Worm (Caenorhabditis elegans) whole organism, young adult: Measurements from ENCODE around the gene C25E10.4.

Source experiments
- F10E7.11 ChIP-seq: sonication (generic microtip); optimal IDR thresholded peaks from 2 replicates; lab custom pipeline; 2017; ENCODE audit warnings: mild to moderate bottlenecking, missing genetic modification characterization, moderate library complexity, missing compliant biosample characterization
- F22D6.2 ChIP-seq: sonication (generic microtip); optimal IDR thresholded peaks from 2 replicates; lab custom pipeline; 2016; ENCODE audit warnings: mild to moderate bottlenecking, missing genetic modification characterization, missing compliant biosample characterization
- F23B12.7 ChIP-seq: sonication (generic microtip); optimal IDR thresholded peaks from 2 replicates; lab custom pipeline; 2017; ENCODE audit warnings: missing genetic modification characterization, mild to moderate bottlenecking, missing compliant biosample characterization, antibody characterized with exemption, moderate library complexity; ENCODE audit not compliant: insufficient read depth
- F37B4.10 ChIP-seq: fragments of 200-800 bp; sonication (Bioruptor generic); IDR thresholded peaks from 2 replicates; pipeline ENCODE4 v1.3.6; 2022; ENCODE audit warnings: missing genetic modification characterization, missing compliant biosample characterization
- F39B2.1 ChIP-seq: fragments of 200-800 bp; sonication (Bioruptor generic); IDR thresholded peaks from 2 replicates; pipeline ENCODE4 v1.3.6; 2022; ENCODE audit warnings: missing genetic modification reagents, missing genetic modification characterization, missing compliant biosample characterization
- Y53F4B.3 ChIP-seq: fragments of 200-800 bp; sonication (Bioruptor generic); IDR thresholded peaks from 2 replicates; pipeline ENCODE4 v1.3.6; 2022; ENCODE audit warnings: missing genetic modification reagents, missing genetic modification characterization, missing compliant biosample characterization
- ZK185.1 ChIP-seq: sonication (generic microtip); optimal IDR thresholded peaks from 2 replicates; lab custom pipeline; 2016; ENCODE audit warnings: mild to moderate bottlenecking, missing genetic modification characterization, missing compliant biosample characterization; ENCODE audit not compliant: poor library complexity, severe bottlenecking
- akir-1 ChIP-seq: fragments of 200-800 bp; sonication (Bioruptor generic); optimal IDR thresholded peaks from 2 replicates; lab custom pipeline; 2018; ENCODE audit warnings: mild to moderate bottlenecking, missing genetic modification characterization, moderate library complexity, missing compliant biosample characterization
- athp-1 ChIP-seq: sonication (generic microtip); optimal IDR thresholded peaks from 2 replicates; lab custom pipeline; 2017; ENCODE audit warnings: mild to moderate bottlenecking, missing genetic modification characterization, missing compliant biosample characterization
- bed-1 ChIP-seq: fragments of 200-800 bp; sonication (Bioruptor generic); IDR thresholded peaks from 2 replicates; pipeline ENCODE4 v1.3.6; 2022; ENCODE audit warnings: missing genetic modification reagents, missing genetic modification characterization, missing compliant biosample characterization
- cebp-1 ChIP-seq, 2 experiments: fragments of 200-800 bp in 1 of 2; sonication (Bioruptor generic) in 1 of 2; sonication (generic microtip) in 1 of 2; IDR thresholded peaks in 1 of 2; optimal IDR thresholded peaks in 1 of 2; 2 replicates each; pipeline versions ENCODE4 v1.3.6 to Lab custom; 2017 to 2022; ENCODE audit warnings: missing compliant biosample characterization in 2 of 2, missing genetic modification characterization in 2 of 2, mild to moderate bottlenecking in 1 of 2, missing genetic modification reagents in 1 of 2, moderate library complexity in 1 of 2
- dox-1 ChIP-seq: fragments of 200-800 bp; sonication (Bioruptor generic); IDR thresholded peaks from 2 replicates; pipeline ENCODE4 v1.3.6; 2022; ENCODE audit warnings: missing genetic modification reagents, missing genetic modification characterization, missing compliant biosample characterization
- dpff-1 ChIP-seq: sonication (generic microtip); optimal IDR thresholded peaks from 2 replicates; lab custom pipeline; 2017; ENCODE audit warnings: mild to moderate bottlenecking, missing genetic modification characterization, missing compliant biosample characterization
- efl-1 ChIP-seq: fragments of 150-350 bp; optimal IDR thresholded peaks from 2 replicates; lab custom pipeline; 2014; ENCODE audit warnings: missing biosample characterization, missing genetic modification reagents, missing genetic modification characterization
- ets-4 ChIP-seq: fragments of 200-800 bp; sonication (Bioruptor generic); optimal IDR thresholded peaks from 2 replicates; lab custom pipeline; 2018; ENCODE audit warnings: mild to moderate bottlenecking, missing genetic modification characterization, missing compliant biosample characterization
- hmg-1.2 ChIP-seq: fragments of 200-800 bp; sonication (Bioruptor generic); IDR thresholded peaks from 2 replicates; pipeline ENCODE4 v1.3.6; 2022; ENCODE audit warnings: missing genetic modification reagents, missing genetic modification characterization, missing compliant biosample characterization
- madf-3 ChIP-seq: fragments of 200-800 bp; sonication (Bioruptor generic); IDR thresholded peaks from 2 replicates; pipeline ENCODE4 v1.3.6; 2022; ENCODE audit warnings: missing genetic modification reagents, missing genetic modification characterization, missing compliant biosample characterization
- madf-6 ChIP-seq: fragments of 200-800 bp; sonication (Bioruptor generic); IDR thresholded peaks from 2 replicates; pipeline ENCODE4 v1.3.6; 2022; ENCODE audit warnings: missing genetic modification reagents, missing genetic modification characterization, missing compliant biosample characterization
- madf-8 ChIP-seq: fragments of 200-800 bp; sonication (Bioruptor generic); conservative IDR thresholded peaks from 2 replicates; pipeline ENCODE4 v1.3.6; 2022; ENCODE audit warnings: missing genetic modification reagents, missing genetic modification characterization, missing compliant biosample characterization
- nfya-2 ChIP-seq: fragments of 200-800 bp; sonication (Bioruptor generic); IDR thresholded peaks from 2 replicates; pipeline ENCODE4 v1.3.6; 2022; ENCODE audit warnings: missing genetic modification reagents, missing genetic modification characterization, missing compliant biosample characterization
- nhr-179 ChIP-seq: sonication (generic microtip); optimal IDR thresholded peaks from 2 replicates; lab custom pipeline; 2016; ENCODE audit warnings: mild to moderate bottlenecking, missing genetic modification characterization, missing compliant biosample characterization
- nhr-80 ChIP-seq: sonication (generic microtip); optimal IDR thresholded peaks from 2 replicates; lab custom pipeline; 2016; ENCODE audit warnings: missing genetic modification characterization, missing compliant biosample characterization
- pha-4 ChIP-seq: fragments of 150-350 bp; sonication (generic microtip); optimal IDR thresholded peaks from 2 replicates; lab custom pipeline; 2014; ENCODE audit warnings: missing biosample characterization, missing genetic modification reagents, missing genetic modification characterization
- snpc-4 ChIP-seq, 5 experiments: fragments of 150-350 bp in 1 of 5; sonication (generic microtip) in 4 of 5; optimal IDR thresholded peaks; 2 replicates each; lab custom pipeline; 2014 to 2018; ENCODE audit warnings: missing genetic modification characterization in 5 of 5, missing biosample characterization in 3 of 5, antibody characterized with exemption in 2 of 5, mild to moderate bottlenecking in 2 of 5, missing compliant biosample characterization in 2 of 5, missing genotype in 2 of 5, moderate library complexity in 2 of 5, missing genetic modification reagents in 1 of 5
- tbp1 ChIP-seq: fragments of 200-800 bp; sonication (Bioruptor generic); optimal IDR thresholded peaks from 2 replicates; lab custom pipeline; 2018; ENCODE audit warnings: mild to moderate bottlenecking, missing genetic modification characterization, missing compliant biosample characterization
- unc-62 ChIP-seq: fragments of 150-350 bp; optimal IDR thresholded peaks from 2 replicates; lab custom pipeline; 2014; ENCODE audit warnings: missing biosample characterization, missing genetic modification reagents, missing genetic modification characterization
- ztf-22 ChIP-seq: fragments of 200-800 bp; sonication (Bioruptor generic); optimal IDR thresholded peaks from 2 replicates; lab custom pipeline; 2018; ENCODE audit warnings: mild to moderate bottlenecking, missing genetic modification characterization, moderate library complexity, missing compliant biosample characterization

C25E10.4 gene

ce11 chrV:9081410-9081809, 48.0 kb downstream of the C25E10.4 start:
- TF ChIP-seq F37B4.10 (GFP tag; lab: Robert Waterston, UW) (no peak), ets-4 (GFP tag; lab: Kevin White, UChicago) (no peak), ZK185.1 (tag; lab: Kevin White, UChicago) (peak; percentile 17), nhr-80 (tag; lab: Kevin White, UChicago) (peak; percentile 62), cebp-1 (GFP tag; IDR thresholded peaks at IDR 0.05; lab: Robert Waterston, UW) (no peak), cebp-1 (tag; optimal IDR thresholded peaks at IDR 0.05; lab: Kevin White, UChicago) (peak; percentile 13)

- TF ChIP-seq nfya-2 (GFP tag; lab: Robert Waterston, UW), result no peak
- TF ChIP-seq madf-6 (GFP tag; lab: Robert Waterston, UW), result no peak
Measured at ce11 chrV:9082350-9082749, 49.0 kb downstream of the C25E10.4 start.

- TF ChIP-seq hmg-1.2 (GFP tag; lab: Robert Waterston, UW), result no peak
- no peak for TF ChIP-seq madf-3
- TF ChIP-seq F22D6.2 (tag; lab: Kevin White, UChicago), result no peak
- TF ChIP-seq F23B12.7, result no peak
- TF ChIP-seq bed-1 (GFP tag; lab: Robert Waterston, UW), result no peak
- TF ChIP-seq pha-4 (tag; lab: Kevin White, UChicago), result no peak
- no peak for TF ChIP-seq madf-8 (GFP tag; lab: Robert Waterston, UW)
- TF ChIP-seq athp-1 (tag; lab: Kevin White, UChicago), result no peak
- no peak for TF ChIP-seq unc-62
- TF ChIP-seq F10E7.11 (tag; lab: Kevin White, UChicago), result no peak
- no peak for TF ChIP-seq dpff-1 (tag; lab: Kevin White, UChicago)
- TF ChIP-seq dox-1 (GFP tag; lab: Robert Waterston, UW), result no peak
- TF ChIP-seq akir-1 (GFP tag; lab: Kevin White, UChicago), result no peak
- TF ChIP-seq nhr-179 (tag; lab: Kevin White, UChicago), result no peak
- no peak for TF ChIP-seq tbp1 (GFP tag; lab: Kevin White, UChicago)
- no peak for TF ChIP-seq snpc-4 (GFP tag; optimal IDR thresholded peaks at IDR 0.05; lab: Kevin White, UChicago)
- no peak for TF ChIP-seq snpc-4 (tag; optimal IDR thresholded peaks at IDR 0.05; lab: Kevin White, UChicago)
- TF ChIP-seq F39B2.1 (GFP tag; lab: Robert Waterston, UW), result no peak
- TF ChIP-seq ztf-22 (GFP tag; lab: Kevin White, UChicago), result no peak
- no peak for TF ChIP-seq efl-1 (GFP tag; lab: Kevin White, UChicago)
- no peak for TF ChIP-seq Y53F4B.3 (GFP tag; lab: Robert Waterston, UW)
Measured at ce11 chrV:9084252-9084651, 50.9 kb downstream of the C25E10.4 start.
